Worm (Caenorhabditis elegans) whole organism, L2 larva: ENCODE results near the gene C16D9.5.

ENCODE experiments used
- C34F6.9 ChIP-seq: fragments of 150-350 bp; optimal IDR thresholded peaks from 2 replicates; lab custom pipeline; 2014; ENCODE audit warnings: missing biosample characterization, missing genetic modification characterization
- F13H6.1 ChIP-seq: sonication (generic microtip); optimal IDR thresholded peaks from 2 replicates; lab custom pipeline; 2016; ENCODE audit warnings: missing genetic modification characterization, missing compliant biosample characterization
- Y55F3AM.14 ChIP-seq: fragments of 200-800 bp; sonication (Bioruptor generic); optimal IDR thresholded peaks from 2 replicates; lab custom pipeline; 2018; ENCODE audit warnings: mild to moderate bottlenecking, missing genetic modification characterization, missing compliant biosample characterization
- ZK546.5 ChIP-seq: sonication (generic microtip); optimal IDR thresholded peaks from 2 replicates; lab custom pipeline; 2017; ENCODE audit warnings: missing biosample characterization, missing genetic modification characterization
- aly-2 ChIP-seq: fragments of 150-350 bp; optimal IDR thresholded peaks from 2 replicates; lab custom pipeline; 2014; ENCODE audit warnings: missing biosample characterization, missing genetic modification characterization
- ama-1 ChIP-seq: fragments of 150-350 bp; optimal IDR thresholded peaks from 2 replicates; lab custom pipeline; 2018; ENCODE audit warnings: inconsistent platforms
- blmp-1 ChIP-seq: sonication (generic microtip); optimal IDR thresholded peaks from 2 replicates; lab custom pipeline; 2017; ENCODE audit warnings: missing genetic modification characterization, mild to moderate bottlenecking, missing compliant biosample characterization, antibody characterized with exemption, moderate library complexity; ENCODE audit not compliant: insufficient read depth
- ceh-16 ChIP-seq: fragments of 150-350 bp; optimal IDR thresholded peaks from 2 replicates; lab custom pipeline; 2014; ENCODE audit warnings: missing biosample characterization, missing genetic modification characterization
- ceh-82 ChIP-seq: fragments of 150-350 bp; optimal IDR thresholded peaks from 2 replicates; lab custom pipeline; 2014; ENCODE audit warnings: missing biosample characterization, missing genetic modification characterization
- crh-2 ChIP-seq: sonication (generic microtip); optimal IDR thresholded peaks from 2 replicates; lab custom pipeline; 2017; ENCODE audit warnings: missing biosample characterization, missing genetic modification characterization
- dmd-4 ChIP-seq: sonication (generic microtip); optimal IDR thresholded peaks from 2 replicates; lab custom pipeline; 2017; ENCODE audit warnings: missing biosample characterization, missing genetic modification characterization
- egl-27 ChIP-seq: sonication (generic microtip); optimal IDR thresholded peaks from 3 replicates; lab custom pipeline; 2017; ENCODE audit warnings: missing biosample characterization, missing genetic modification reagents, missing genetic modification characterization
- elt-1 ChIP-seq: fragments of 150-350 bp; optimal IDR thresholded peaks from 2 replicates; lab custom pipeline; 2014; ENCODE audit warnings: missing biosample characterization, missing genetic modification characterization
- elt-3 ChIP-seq: sonication (generic microtip); optimal IDR thresholded peaks from 2 replicates; lab custom pipeline; 2017; ENCODE audit warnings: missing biosample characterization, missing genetic modification characterization
- fos-1 ChIP-seq: fragments of 150-350 bp; optimal IDR thresholded peaks from 2 replicates; lab custom pipeline; 2014; ENCODE audit warnings: missing biosample characterization, missing genetic modification characterization
- gmeb-1 ChIP-seq: fragments of 150-350 bp; optimal IDR thresholded peaks from 2 replicates; lab custom pipeline; 2014; ENCODE audit warnings: missing biosample characterization, missing genetic modification characterization
- lin-11 ChIP-seq: fragments of 150-350 bp; sonication (generic microtip); optimal IDR thresholded peaks from 2 replicates; lab custom pipeline; 2014; ENCODE audit warnings: missing biosample characterization, missing genetic modification characterization, inconsistent platforms, mixed read lengths
- lin-13 ChIP-seq: fragments of 150-350 bp; optimal IDR thresholded peaks from 2 replicates; lab custom pipeline; 2014; ENCODE audit warnings: missing biosample characterization, missing genetic modification reagents, missing genetic modification characterization
- lin-39 ChIP-seq: fragments of 150-350 bp; optimal IDR thresholded peaks from 2 replicates; lab custom pipeline; 2014; ENCODE audit warnings: missing biosample characterization, missing genetic modification reagents, missing genetic modification characterization
- lsy-2 ChIP-seq, 2 experiments: fragments of 150-350 bp in 1 of 2; sonication (generic microtip) in 1 of 2; optimal IDR thresholded peaks; 2 replicates each; lab custom pipeline; 2014 to 2017; ENCODE audit warnings: missing biosample characterization in 2 of 2, missing genetic modification characterization in 2 of 2
- mab-5 ChIP-seq: fragments of 150-350 bp; optimal IDR thresholded peaks from 2 replicates; lab custom pipeline; 2014; ENCODE audit warnings: missing biosample characterization, missing genetic modification characterization
- mbf-1 ChIP-seq: sonication (generic microtip); optimal IDR thresholded peaks from 2 replicates; lab custom pipeline; 2017; ENCODE audit warnings: missing biosample characterization, missing genetic modification characterization
- mdl-1 ChIP-seq, 2 experiments: fragments of 150-350 bp in 1 of 2; sonication (generic microtip) in 1 of 2; optimal IDR thresholded peaks; 2 replicates each; lab custom pipeline; 2017; ENCODE audit warnings: missing biosample characterization in 2 of 2, missing genetic modification characterization in 2 of 2
- nhr-10 ChIP-seq: sonication (generic microtip); optimal IDR thresholded peaks from 2 replicates; lab custom pipeline; 2017; ENCODE audit warnings: missing biosample characterization, missing genetic modification characterization
- nhr-11 ChIP-seq: fragments of 150-350 bp; optimal IDR thresholded peaks from 2 replicates; lab custom pipeline; 2014; ENCODE audit warnings: missing biosample characterization, missing genetic modification characterization
- nhr-12 ChIP-seq: fragments of 150-350 bp; optimal IDR thresholded peaks from 2 replicates; lab custom pipeline; 2014; ENCODE audit warnings: missing biosample characterization, missing genetic modification characterization
- nhr-21 ChIP-seq: fragments of 150-350 bp; optimal IDR thresholded peaks from 2 replicates; lab custom pipeline; 2014; ENCODE audit warnings: missing biosample characterization, missing genetic modification characterization
- nhr-23 ChIP-seq: fragments of 150-350 bp; optimal IDR thresholded peaks from 2 replicates; lab custom pipeline; 2014; ENCODE audit warnings: missing biosample characterization, missing genetic modification reagents, missing genetic modification characterization
- nhr-25 ChIP-seq: fragments of 150-350 bp; sonication (generic microtip); optimal IDR thresholded peaks from 3 replicates; lab custom pipeline; 2014; ENCODE audit warnings: missing biosample characterization, missing genetic modification characterization
- nhr-77 ChIP-seq: fragments of 150-350 bp; optimal IDR thresholded peaks from 2 replicates; lab custom pipeline; 2014; ENCODE audit warnings: missing biosample characterization, missing genetic modification characterization
- peb-1 ChIP-seq: fragments of 150-350 bp; optimal IDR thresholded peaks from 2 replicates; lab custom pipeline; 2014; ENCODE audit warnings: missing biosample characterization, missing genetic modification characterization
- sem-4 ChIP-seq: fragments of 150-350 bp; optimal IDR thresholded peaks from 2 replicates; lab custom pipeline; 2014; ENCODE audit warnings: missing biosample characterization, missing genetic modification reagents, missing genetic modification characterization
- skn-1 ChIP-seq: sonication (generic microtip); optimal IDR thresholded peaks from 2 replicates; lab custom pipeline; 2017; ENCODE audit warnings: missing biosample characterization, missing genetic modification characterization
- sma-3 ChIP-seq: sonication (generic microtip); optimal IDR thresholded peaks from 2 replicates; lab custom pipeline; 2016; ENCODE audit warnings: missing genetic modification reagents, missing genetic modification characterization, missing compliant biosample characterization
- sma-9 ChIP-seq, 2 experiments: fragments of 150-350 bp in 1 of 2; sonication (generic microtip) in 1 of 2; optimal IDR thresholded peaks; 2 replicates each; lab custom pipeline; 2014 to 2016; ENCODE audit warnings: missing genetic modification characterization in 2 of 2, mild to moderate bottlenecking in 1 of 2, missing biosample characterization in 1 of 2, missing compliant biosample characterization in 1 of 2, missing genetic modification reagents in 1 of 2, moderate library complexity in 1 of 2
- snpc-4 ChIP-seq: fragments of 150-350 bp; optimal IDR thresholded peaks from 2 replicates; lab custom pipeline; 2014; ENCODE audit warnings: missing biosample characterization, missing genetic modification characterization
- unc-39 ChIP-seq: fragments of 150-350 bp; optimal IDR thresholded peaks from 2 replicates; lab custom pipeline; 2014; ENCODE audit warnings: missing biosample characterization, missing genetic modification characterization
- unc-62 ChIP-seq: fragments of 150-350 bp; optimal IDR thresholded peaks from 2 replicates; lab custom pipeline; 2014; ENCODE audit warnings: missing biosample characterization, missing genetic modification reagents, missing genetic modification characterization
- zag-1 ChIP-seq: fragments of 150-350 bp; optimal IDR thresholded peaks from 2 replicates; lab custom pipeline; 2014; ENCODE audit warnings: missing biosample characterization, missing genetic modification characterization
- ztf-1 ChIP-seq: fragments of 200-800 bp; sonication (Bioruptor generic); conservative IDR thresholded peaks from 2 replicates; pipeline ENCODE4 v1.3.6; 2022; ENCODE audit warnings: missing genetic modification characterization, missing compliant biosample characterization
- ztf-11 ChIP-seq: sonication (generic microtip); optimal IDR thresholded peaks from 2 replicates; lab custom pipeline; 2017; ENCODE audit warnings: missing biosample characterization, missing genetic modification characterization
- ztf-4 ChIP-seq: fragments of 150-350 bp; optimal IDR thresholded peaks from 2 replicates; lab custom pipeline; 2014; ENCODE audit warnings: missing biosample characterization, missing genetic modification characterization

C16D9.5 gene

ce11 chrV:8213868-8214267, 31.5 kb downstream of the C16D9.5 start, which contains the start of gene K07C11.7:
K07C11.7 (minus strand) TSS chrV:8213968.
- TF ChIP-seq sma-9 (GFP tag; optimal IDR thresholded peaks at IDR 0.05; lab: Kevin White, UChicago): no peak
- no peak for TF ChIP-seq sma-9 (tag; optimal IDR thresholded peaks at IDR 0.05; lab: Kevin White, UChicago)
- no peak for TF ChIP-seq F13H6.1 (tag; lab: Kevin White, UChicago)
- TF ChIP-seq nhr-21 (tag; lab: Kevin White, UChicago): no peak
- TF ChIP-seq lin-39 (tag; lab: Kevin White, UChicago): no peak
- no peak for TF ChIP-seq ztf-1
- TF ChIP-seq nhr-23 (tag; lab: Kevin White, UChicago): no peak
- TF ChIP-seq ceh-82 (tag; lab: Kevin White, UChicago): no peak
- no peak for TF ChIP-seq mbf-1 (tag; lab: Kevin White, UChicago)
- no peak for TF ChIP-seq nhr-12 (tag; lab: Kevin White, UChicago)
- no peak for TF ChIP-seq ZK546.5 (tag; lab: Kevin White, UChicago)
- TF ChIP-seq gmeb-1 (tag; lab: Kevin White, UChicago): no peak
- no peak for TF ChIP-seq sma-3 (GFP tag; lab: Kevin White, UChicago)
- TF ChIP-seq dmd-4 (tag; lab: Kevin White, UChicago): no peak
- no peak for TF ChIP-seq unc-39
- no peak for TF ChIP-seq lin-11 (tag; lab: Kevin White, UChicago)
- TF ChIP-seq ama-1: no peak
- no peak for TF ChIP-seq unc-62

- no peak for TF ChIP-seq C34F6.9
- no peak for TF ChIP-seq snpc-4 (tag; lab: Kevin White, UChicago)
- no peak for TF ChIP-seq blmp-1 (tag; lab: Kevin White, UChicago)
- peak; percentile 8 for TF ChIP-seq gmeb-1 (tag; lab: Kevin White, UChicago)
- no peak for TF ChIP-seq lin-13
- no peak for TF ChIP-seq ztf-4 (tag; lab: Kevin White, UChicago)
- TF ChIP-seq mbf-1 (tag; lab: Kevin White, UChicago): no peak
- peak; percentile 68 for TF ChIP-seq fos-1 (tag; lab: Kevin White, UChicago)
- TF ChIP-seq mdl-1 (tag; optimal IDR thresholded peaks at IDR 0.05; lab: Kevin White, UChicago): no peak
- no peak for TF ChIP-seq unc-39
- no peak for TF ChIP-seq mab-5
- no peak for TF ChIP-seq Y55F3AM.14
- no peak for TF ChIP-seq nhr-11
- no peak for TF ChIP-seq dmd-4 (tag; lab: Kevin White, UChicago)
- TF ChIP-seq egl-27 (tag; lab: Kevin White, UChicago): no peak
- peak; percentile 25 for TF ChIP-seq sma-9 (GFP tag; optimal IDR thresholded peaks at IDR 0.05; lab: Kevin White, UChicago)
- TF ChIP-seq sma-9 (tag; optimal IDR thresholded peaks at IDR 0.05; lab: Kevin White, UChicago): no peak
Observed at ce11 chrV:8212816-8213215, 32.5 kb downstream of the C16D9.5 start.

- no peak for TF ChIP-seq snpc-4 (tag; lab: Kevin White, UChicago)
- TF ChIP-seq egl-27 (tag; lab: Kevin White, UChicago): no peak
- no peak for TF ChIP-seq elt-1 (tag; lab: Kevin White, UChicago)
- TF ChIP-seq Y55F3AM.14: no peak
- no peak for TF ChIP-seq unc-62
- TF ChIP-seq sma-9 (GFP tag; optimal IDR thresholded peaks at IDR 0.05; lab: Kevin White, UChicago): peak; percentile 44
- TF ChIP-seq sma-9 (tag; optimal IDR thresholded peaks at IDR 0.05; lab: Kevin White, UChicago): no peak
- no peak for TF ChIP-seq mab-5
- no peak for TF ChIP-seq sem-4 (tag; lab: Kevin White, UChicago)
- no peak for TF ChIP-seq mbf-1 (tag; lab: Kevin White, UChicago)
- no peak for TF ChIP-seq nhr-25
- TF ChIP-seq crh-2 (tag; lab: Kevin White, UChicago): peak; percentile 7
- no peak for TF ChIP-seq nhr-77
- no peak for TF ChIP-seq ztf-1
- no peak for TF ChIP-seq aly-2
- TF ChIP-seq elt-3 (tag; lab: Kevin White, UChicago): no peak
- TF ChIP-seq peb-1 (tag; lab: Kevin White, UChicago): no peak
- TF ChIP-seq sma-3 (GFP tag; lab: Kevin White, UChicago): no peak
- no peak for TF ChIP-seq ztf-11 (tag; lab: Kevin White, UChicago)
- peak; percentile 1 for TF ChIP-seq nhr-21 (tag; lab: Kevin White, UChicago)
- no peak for TF ChIP-seq nhr-23 (tag; lab: Kevin White, UChicago)
- TF ChIP-seq zag-1: no peak
- no peak for TF ChIP-seq ceh-16 (tag; lab: Kevin White, UChicago)
- TF ChIP-seq ZK546.5 (tag; lab: Kevin White, UChicago): no peak
- TF ChIP-seq nhr-10 (tag; lab: Kevin White, UChicago): no peak
- no peak for TF ChIP-seq mdl-1 (tag; optimal IDR thresholded peaks at IDR 0.05; lab: Kevin White, UChicago)
- no peak for TF ChIP-seq skn-1 (tag; lab: Kevin White, UChicago)
- peak in 1 of 2 experiments; percentile 28 for TF ChIP-seq lsy-2 (tag; optimal IDR thresholded peaks at IDR 0.05; lab: Kevin White, UChicago)
- no peak for TF ChIP-seq fos-1 (tag; lab: Kevin White, UChicago)
- TF ChIP-seq ama-1: no peak
- peak; percentile 21 for TF ChIP-seq C34F6.9
- no peak for TF ChIP-seq lin-39 (tag; lab: Kevin White, UChicago)
- no peak for TF ChIP-seq F13H6.1 (tag; lab: Kevin White, UChicago)
Observed at ce11 chrV:8211993-8212392, 33.4 kb downstream of the C16D9.5 start.
